Fruit fly (Drosophila melanogaster): ENCODE measurements around the gene CG31635.

CG31635 gene

DNA sequence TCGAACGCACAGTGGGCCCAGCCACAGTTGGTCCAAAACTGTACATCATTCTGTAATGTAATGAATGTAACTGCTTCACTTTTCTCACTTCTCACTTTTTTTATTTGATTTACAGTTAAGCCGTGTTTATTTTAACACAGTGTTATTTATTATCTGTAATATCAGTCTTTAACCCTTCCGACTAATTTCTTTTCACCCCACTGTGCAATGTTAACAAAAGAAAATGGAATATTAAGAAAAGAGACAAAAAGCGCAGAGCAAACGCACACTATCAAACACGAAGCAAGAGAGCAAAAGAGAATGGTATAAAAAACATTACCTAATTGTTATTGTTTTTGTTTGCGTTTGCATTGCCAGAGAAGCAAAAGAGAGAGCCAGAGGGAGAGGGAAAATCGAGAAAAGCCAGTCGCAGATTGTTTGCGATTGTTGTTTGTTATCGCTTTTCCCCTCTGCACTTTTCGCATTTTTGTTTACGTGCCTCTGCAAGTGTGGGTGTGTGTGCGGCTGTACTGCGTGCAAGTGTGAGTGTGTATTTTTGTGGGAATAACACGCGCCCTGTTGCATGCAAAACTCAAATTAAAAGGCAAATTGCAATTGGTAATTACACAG, 1.7 kb downstream of the CG31635 start (continued):
- peak; percentile 96 for TF ChIP-seq Rx (GFP tag; IDR thresholded peaks at IDR 0.05)
- peak; percentile 97 for TF ChIP-seq CG6765 (GFP tag; optimal IDR thresholded peaks at IDR 0.05)
- peak; percentile 89 for TF ChIP-seq cg (GFP tag; optimal IDR thresholded peaks at IDR 0.05)
- peak; percentile 96 for TF ChIP-seq CG13775 (GFP tag; optimal IDR thresholded peaks at IDR 0.05)
- peak; percentile 99 for TF ChIP-seq CG18262 (tag; optimal IDR thresholded peaks at IDR 0.05)
- TF ChIP-seq CG16813 (GFP tag; IDR thresholded peaks at IDR 0.05; ENCODE audit: partially characterized antibody), result peak; percentile 47; the same call in 1 of the 3 replicates
- TF ChIP-seq CG10147 (GFP tag; optimal IDR thresholded peaks at IDR 0.05), result peak; percentile 95
- peak; percentile 99 for TF ChIP-seq salm (tag; optimal IDR thresholded peaks at IDR 0.05)
- TF ChIP-seq CG12104 (GFP tag; optimal IDR thresholded peaks at IDR 0.05), result peak; percentile 96
- peak; percentile 97 for TF ChIP-seq sim (GFP tag; IDR thresholded peaks at IDR 0.05)
- peak; percentile 94 for TF ChIP-seq Nf-YA (GFP tag; IDR thresholded peaks at IDR 0.05)
- peak; percentile 97 for TF ChIP-seq grau (tag; optimal IDR thresholded peaks at IDR 0.05)
- peak; percentile 91 for TF ChIP-seq klu (GFP tag; IDR thresholded peaks at IDR 0.05)
- TF ChIP-seq ssp (GFP tag; IDR thresholded peaks at IDR 0.05), result peak; percentile 87
- TF ChIP-seq p53 (GFP tag; optimal IDR thresholded peaks at IDR 0.05), result peak; percentile 95
- peak; percentile 98 for TF ChIP-seq nmo (GFP tag; optimal IDR thresholded peaks at IDR 0.05)
- TF ChIP-seq Hr39 (optimal IDR thresholded peaks at IDR 0.05), result no peak
- TF ChIP-seq pb (GFP tag; optimal IDR thresholded peaks at IDR 0.05), result peak; percentile 98
- TF ChIP-seq CG4328 (GFP tag; optimal IDR thresholded peaks at IDR 0.05), result peak; percentile 97
- TF ChIP-seq CG33557 (GFP tag; optimal IDR thresholded peaks at IDR 0.05), result peak; percentile 96
- peak; percentile 88 for TF ChIP-seq Jarid2 (GFP tag; optimal IDR thresholded peaks at IDR 0.05)
- TF ChIP-seq otp (GFP tag; IDR thresholded peaks at IDR 0.05), result peak; percentile 98
- TF ChIP-seq CG18476 (GFP tag; optimal IDR thresholded peaks at IDR 0.05), result peak; percentile 98
- peak; percentile 93 for TF ChIP-seq slou (GFP tag; optimal IDR thresholded peaks at IDR 0.05)
- peak; percentile 99 for TF ChIP-seq ATbp (GFP tag; optimal IDR thresholded peaks at IDR 0.05)
- TF ChIP-seq ro (GFP tag; IDR thresholded peaks at IDR 0.05), result peak; percentile 90
- peak; percentile 97 for TF ChIP-seq ase (GFP tag; IDR thresholded peaks at IDR 0.05)
- peak; percentile 80 for TF ChIP-seq Hey (tag; optimal IDR thresholded peaks at IDR 0.05)
- TF ChIP-seq Dfd (GFP tag; optimal IDR thresholded peaks at IDR 0.05), result no peak
- peak; percentile 61 for TF ChIP-seq CG13287 (GFP tag; IDR thresholded peaks at IDR 0.05; ENCODE audit: partially characterized antibody)
- TF ChIP-seq CG2129 (GFP tag; IDR thresholded peaks at IDR 0.05; ENCODE audit: partially characterized antibody), result no peak
- TF ChIP-seq CG14014 (GFP tag; IDR thresholded peaks at IDR 0.05), result peak; percentile 98
- peak; percentile 98 for TF ChIP-seq NK7.1 (GFP tag; optimal IDR thresholded peaks at IDR 0.05)
- TF ChIP-seq Bgb (GFP tag; IDR thresholded peaks at IDR 0.05; ENCODE audit: partially characterized antibody), result peak; percentile 52; the same call in 1 of the 2 replicates
- peak; percentile 98 for TF ChIP-seq CG17328 (GFP tag; IDR thresholded peaks at IDR 0.05)
- TF ChIP-seq CG14710 (tag; optimal IDR thresholded peaks at IDR 0.05), result peak; percentile 97
- peak; percentile 98 for TF ChIP-seq CG11723 (GFP tag; optimal IDR thresholded peaks at IDR 0.05)
- TF ChIP-seq CG31441 (GFP tag; IDR thresholded peaks at IDR 0.05), result peak; percentile 99
- peak; percentile 97 for TF ChIP-seq da (GFP tag; optimal IDR thresholded peaks at IDR 0.05)
- no peak for TF ChIP-seq fru (optimal IDR thresholded peaks at IDR 0.05)
- TF ChIP-seq CkIIα-i1 (GFP tag; IDR thresholded peaks at IDR 0.05), result peak; percentile 86
- peak; percentile 97 for TF ChIP-seq CG14050 (GFP tag; IDR thresholded peaks at IDR 0.05)
- peak; percentile 98 for TF ChIP-seq Dad (GFP tag; optimal IDR thresholded peaks at IDR 0.05)
- TF ChIP-seq ab (GFP tag; optimal IDR thresholded peaks at IDR 0.05), result peak; percentile 96
- peak; percentile 98 for TF ChIP-seq btn (GFP tag; optimal IDR thresholded peaks at IDR 0.05)
- TF ChIP-seq Sox100B (GFP tag; optimal IDR thresholded peaks at IDR 0.05), result peak; percentile 98
- TF ChIP-seq CG9215 (GFP tag; IDR thresholded peaks at IDR 0.05), result peak; percentile 90
- TF ChIP-seq CG2678 (tag; optimal IDR thresholded peaks at IDR 0.05), result peak; percentile 99
- TF ChIP-seq vnd (GFP tag; IDR thresholded peaks at IDR 0.05; ENCODE audit: partially characterized antibody), result 0 out of 3 replicates have a peak, but pooled peaks have one; percentile 36
- TF ChIP-seq HLH54F (GFP tag; optimal IDR thresholded peaks at IDR 0.05), result peak; percentile 97
- peak; percentile 98 for TF ChIP-seq NC2α (GFP tag; optimal IDR thresholded peaks at IDR 0.05)

Measured in whole organism, embryonic.